Fruit fly (Drosophila melanogaster) whole organism: ENCODE results near the gene sff.

Experiments used
- CG8478 ChIP-seq: fragments of >200 bp; optimal IDR thresholded peaks from 2 replicates; lab custom pipeline; 2018; ENCODE audit warnings: inconsistent platforms
- Dll ChIP-seq: fragments of >200 bp; optimal IDR thresholded peaks from 2 replicates; lab custom pipeline; 2017
- EcR ChIP-seq, 2 experiments: fragments of >200 bp; optimal IDR thresholded peaks; 2 replicates each; lab custom pipeline; 2017; ENCODE audit warnings: missing biosample characterization in 2 of 2, missing genetic modification characterization in 2 of 2, missing genetic modification reagents in 2 of 2
- pan ChIP-seq: fragments of >200 bp; optimal IDR thresholded peaks from 2 replicates; lab custom pipeline; 2017
- psq ChIP-seq: fragments of >200 bp; optimal IDR thresholded peaks from 2 replicates; lab custom pipeline; 2017
- usp ChIP-seq: fragments of >200 bp; optimal IDR thresholded peaks from 2 replicates; lab custom pipeline; 2017; ENCODE audit warnings: missing biosample characterization, missing genetic modification characterization, mixed read lengths

The sff gene

dm6 chr3L:15923352-15923751 lies 1.3 kb downstream of the sff start:
- TF ChIP-seq psq (lab: Kevin White, UChicago) = no peak
- no peak for TF ChIP-seq usp (GFP tag; lab: Kevin White, UChicago)
- TF ChIP-seq CG8478 (lab: Kevin White, UChicago) = no peak
- no peak for TF ChIP-seq EcR (GFP tag; optimal IDR thresholded peaks at IDR 0.05; lab: Kevin White, UChicago)
- TF ChIP-seq Dll (lab: Kevin White, UChicago) = no peak
- no peak for TF ChIP-seq pan (lab: Kevin White, UChicago)

dm6 chr3L:15921043-15921621 lies 3.5 kb downstream of the sff start:
- TF ChIP-seq usp (GFP tag; lab: Kevin White, UChicago) (no peak), psq (lab: Kevin White, UChicago) (no peak), EcR (GFP tag; optimal IDR thresholded peaks at IDR 0.05; lab: Kevin White, UChicago) (no peak), pan (lab: Kevin White, UChicago) (no peak), CG8478 (lab: Kevin White, UChicago) (no peak), Dll (lab: Kevin White, UChicago) (peak; percentile 28)

- TF ChIP-seq pan (lab: Kevin White, UChicago) = no peak
- no peak for TF ChIP-seq usp (GFP tag; lab: Kevin White, UChicago)
- no peak for TF ChIP-seq psq (lab: Kevin White, UChicago)
- no peak for TF ChIP-seq EcR (GFP tag; optimal IDR thresholded peaks at IDR 0.05; lab: Kevin White, UChicago)
- no peak for TF ChIP-seq CG8478 (lab: Kevin White, UChicago)
- TF ChIP-seq Dll (lab: Kevin White, UChicago) = no peak
These were observed 18.4 kb downstream of the sff start for dm6 chr3L:15906262-15906661.

- no peak for TF ChIP-seq CG8478 (lab: Kevin White, UChicago)
- TF ChIP-seq usp (GFP tag; lab: Kevin White, UChicago) = no peak
- no peak for TF ChIP-seq EcR (GFP tag; optimal IDR thresholded peaks at IDR 0.05; lab: Kevin White, UChicago)
- no peak for TF ChIP-seq psq (lab: Kevin White, UChicago)
- no peak for TF ChIP-seq pan (lab: Kevin White, UChicago)
- TF ChIP-seq Dll (lab: Kevin White, UChicago) = no peak
These were observed 25.7 kb downstream of the sff start, which contains the start of gene pHCl-1 for dm6 chr3L:15898952-15899351. Gene pHCl-1 (minus strand): TSS chr3L:15899029.

- TF ChIP-seq CG8478 (lab: Kevin White, UChicago) (no peak), pan (lab: Kevin White, UChicago) (no peak), psq (lab: Kevin White, UChicago) (no peak), Dll (lab: Kevin White, UChicago) (no peak), usp (GFP tag; lab: Kevin White, UChicago) (no peak), EcR (GFP tag; optimal IDR thresholded peaks at IDR 0.05; lab: Kevin White, UChicago) (no peak)
These were observed 31.2 kb downstream of the sff start for dm6 chr3L:15893490-15893889.

- TF ChIP-seq psq (lab: Kevin White, UChicago) = no peak
- TF ChIP-seq CG8478 (lab: Kevin White, UChicago) = no peak
- no peak for TF ChIP-seq usp (GFP tag; lab: Kevin White, UChicago)
These were observed 47.1 kb downstream of the sff start for dm6 chr3L:15877520-15877919.

- TF ChIP-seq pan (lab: Kevin White, UChicago) = no peak
- no peak for TF ChIP-seq psq (lab: Kevin White, UChicago)
These were observed 68.6 kb downstream of the sff start for dm6 chr3L:15856035-15856434.
